Worm (Caenorhabditis elegans) whole organism, young adult: Measurements from ENCODE around the gene unc-33.

Experiments
- B0261.1 ChIP-seq: sonication (generic microtip); optimal IDR thresholded peaks from 2 replicates; lab custom pipeline; 2016; ENCODE audit warnings: mild to moderate bottlenecking, missing genetic modification characterization, moderate library complexity, missing compliant biosample characterization
- B0336.3 ChIP-seq: fragments of 200-800 bp; sonication (Bioruptor generic); IDR thresholded peaks from 2 replicates; pipeline ENCODE4 v1.3.6; 2022; ENCODE audit warnings: missing genetic modification characterization, missing compliant biosample characterization
- F23B12.7 ChIP-seq: sonication (generic microtip); optimal IDR thresholded peaks from 2 replicates; lab custom pipeline; 2017; ENCODE audit warnings: missing genetic modification characterization, mild to moderate bottlenecking, missing compliant biosample characterization, antibody characterized with exemption, moderate library complexity; ENCODE audit not compliant: insufficient read depth
- F39B2.1 ChIP-seq: fragments of 200-800 bp; sonication (Bioruptor generic); IDR thresholded peaks from 2 replicates; pipeline ENCODE4 v1.3.6; 2022; ENCODE audit warnings: missing genetic modification reagents, missing genetic modification characterization, missing compliant biosample characterization
- Y53F4B.3 ChIP-seq: fragments of 200-800 bp; sonication (Bioruptor generic); IDR thresholded peaks from 2 replicates; pipeline ENCODE4 v1.3.6; 2022; ENCODE audit warnings: missing genetic modification reagents, missing genetic modification characterization, missing compliant biosample characterization
- Y53G8AR.9 ChIP-seq: fragments of 200-800 bp; sonication (Bioruptor generic); conservative IDR thresholded peaks from 2 replicates; pipeline ENCODE4 v1.3.6; 2022; ENCODE audit warnings: missing genetic modification reagents, missing genetic modification characterization, missing compliant biosample characterization
- Y56A3A.18 ChIP-seq: fragments of 200-800 bp; sonication (Bioruptor generic); IDR thresholded peaks from 2 replicates; pipeline ENCODE4 v1.3.6; 2022; ENCODE audit warnings: missing genetic modification reagents, missing genetic modification characterization, missing compliant biosample characterization
- Y67H2A.10 ChIP-seq: fragments of 200-800 bp; sonication (Bioruptor generic); conservative IDR thresholded peaks from 2 replicates; pipeline ENCODE4 v1.3.6; 2022; ENCODE audit warnings: missing genetic modification reagents, missing genetic modification characterization, missing compliant biosample characterization
- Y79H2A.3 ChIP-seq: fragments of 200-800 bp; sonication (Bioruptor generic); conservative IDR thresholded peaks from 2 replicates; pipeline ENCODE4 v1.3.6; 2022; ENCODE audit warnings: missing genetic modification reagents, missing genetic modification characterization, missing compliant biosample characterization
- ZK185.1 ChIP-seq: sonication (generic microtip); optimal IDR thresholded peaks from 2 replicates; lab custom pipeline; 2016; ENCODE audit warnings: mild to moderate bottlenecking, missing genetic modification characterization, missing compliant biosample characterization; ENCODE audit not compliant: poor library complexity, severe bottlenecking
- atf-7 ChIP-seq: sonication (generic microtip); optimal IDR thresholded peaks from 2 replicates; lab custom pipeline; 2017; ENCODE audit warnings: mild to moderate bottlenecking, missing genetic modification characterization, missing compliant biosample characterization
- attf-3 ChIP-seq: fragments of 200-800 bp; sonication (Bioruptor generic); conservative IDR thresholded peaks from 2 replicates; pipeline ENCODE4 v1.3.6; 2022; ENCODE audit warnings: missing genetic modification reagents, missing genetic modification characterization, missing compliant biosample characterization
- attf-5 ChIP-seq: fragments of 200-800 bp; sonication (Bioruptor generic); optimal IDR thresholded peaks from 2 replicates; lab custom pipeline; 2018; ENCODE audit warnings: mild to moderate bottlenecking, missing genetic modification characterization, missing compliant biosample characterization
- bed-1 ChIP-seq: fragments of 200-800 bp; sonication (Bioruptor generic); IDR thresholded peaks from 2 replicates; pipeline ENCODE4 v1.3.6; 2022; ENCODE audit warnings: missing genetic modification reagents, missing genetic modification characterization, missing compliant biosample characterization
- ceh-91 ChIP-seq: fragments of 200-800 bp; sonication (Bioruptor generic); IDR thresholded peaks from 2 replicates; pipeline ENCODE4 v1.3.6; 2022; ENCODE audit warnings: missing genetic modification reagents, missing genetic modification characterization, missing compliant biosample characterization
- chd-7 ChIP-seq: sonication (generic microtip); optimal IDR thresholded peaks from 2 replicates; lab custom pipeline; 2016; ENCODE audit warnings: mild to moderate bottlenecking, missing genetic modification characterization, moderate library complexity, missing compliant biosample characterization
- die-1 ChIP-seq: sonication (generic microtip); optimal IDR thresholded peaks from 2 replicates; lab custom pipeline; 2016; ENCODE audit warnings: missing genotype, mild to moderate bottlenecking, missing genetic modification characterization, missing compliant biosample characterization
- dox-1 ChIP-seq: fragments of 200-800 bp; sonication (Bioruptor generic); IDR thresholded peaks from 2 replicates; pipeline ENCODE4 v1.3.6; 2022; ENCODE audit warnings: missing genetic modification reagents, missing genetic modification characterization, missing compliant biosample characterization
- egl-18 ChIP-seq: fragments of 200-800 bp; sonication (Bioruptor generic); IDR thresholded peaks from 2 replicates; pipeline ENCODE4 v1.3.6; 2022; ENCODE audit warnings: missing genetic modification reagents, missing genetic modification characterization, missing compliant biosample characterization
- egl-44 ChIP-seq: fragments of 200-800 bp; sonication (Bioruptor generic); IDR thresholded peaks from 2 replicates; pipeline ENCODE4 v1.3.6; 2022; ENCODE audit warnings: missing genetic modification reagents, missing genetic modification characterization, missing compliant biosample characterization
- egrh-3 ChIP-seq: fragments of 200-800 bp; sonication (Bioruptor generic); IDR thresholded peaks from 2 replicates; pipeline ENCODE4 v1.3.6; 2022; ENCODE audit warnings: missing genetic modification reagents, missing genetic modification characterization, missing compliant biosample characterization
- ets-4 ChIP-seq: fragments of 200-800 bp; sonication (Bioruptor generic); optimal IDR thresholded peaks from 2 replicates; lab custom pipeline; 2018; ENCODE audit warnings: mild to moderate bottlenecking, missing genetic modification characterization, missing compliant biosample characterization
- him-1 ChIP-seq: sonication (generic microtip); optimal IDR thresholded peaks from 2 replicates; lab custom pipeline; 2016; ENCODE audit warnings: missing genotype, missing genetic modification reagents, missing genetic modification characterization, missing compliant biosample characterization
- hlh-26 ChIP-seq: fragments of 200-800 bp; sonication (Bioruptor generic); conservative IDR thresholded peaks from 2 replicates; pipeline ENCODE4 v1.3.6; 2022; ENCODE audit warnings: missing genetic modification reagents, missing genetic modification characterization, missing compliant biosample characterization
- hmg-20 ChIP-seq: fragments of 200-800 bp; sonication (Bioruptor generic); IDR thresholded peaks from 2 replicates; pipeline ENCODE4 v1.3.6; 2022; ENCODE audit warnings: missing genetic modification reagents, missing genetic modification characterization, missing compliant biosample characterization
- hrde-1 ChIP-seq: sonication (generic microtip); optimal IDR thresholded peaks from 2 replicates; lab custom pipeline; 2016; ENCODE audit warnings: missing genetic modification characterization, mild to moderate bottlenecking, missing compliant biosample characterization, moderate library complexity, missing genotype, missing genetic modification reagents, borderline replicate concordance
- hsf-1 ChIP-seq: fragments of 200-800 bp; sonication (Bioruptor generic); IDR thresholded peaks from 2 replicates; pipeline ENCODE4 v1.3.6; 2022; ENCODE audit warnings: missing genetic modification reagents, missing genetic modification characterization, missing compliant biosample characterization
- lin-35 ChIP-seq, 3 experiments: fragments of 150-350 bp in 2 of 3; sonication (generic microtip) in 1 of 3; optimal IDR thresholded peaks; 2 replicates each; lab custom pipeline; 2014 to 2018; ENCODE audit warnings: missing biosample characterization in 3 of 3, missing genetic modification characterization in 3 of 3, missing genetic modification reagents in 3 of 3
- lin-40 ChIP-seq: sonication (generic microtip); optimal IDR thresholded peaks from 2 replicates; lab custom pipeline; 2016; ENCODE audit warnings: missing genetic modification characterization, mild to moderate bottlenecking, missing compliant biosample characterization, missing genotype, missing genetic modification reagents
- lin-54 ChIP-seq: fragments of 200-800 bp; sonication (Bioruptor generic); optimal IDR thresholded peaks from 2 replicates; lab custom pipeline; 2018; ENCODE audit warnings: mild to moderate bottlenecking, missing genetic modification characterization, missing compliant biosample characterization
- lsl-1 ChIP-seq: fragments of 200-800 bp; sonication (Bioruptor generic); optimal IDR thresholded peaks from 2 replicates; lab custom pipeline; 2018; ENCODE audit warnings: mild to moderate bottlenecking, missing genetic modification characterization, moderate library complexity, missing compliant biosample characterization
- madf-10 ChIP-seq: sonication (generic microtip); optimal IDR thresholded peaks from 2 replicates; lab custom pipeline; 2016; ENCODE audit warnings: mild to moderate bottlenecking, missing genetic modification characterization, missing compliant biosample characterization
- madf-8 ChIP-seq: fragments of 200-800 bp; sonication (Bioruptor generic); conservative IDR thresholded peaks from 2 replicates; pipeline ENCODE4 v1.3.6; 2022; ENCODE audit warnings: missing genetic modification reagents, missing genetic modification characterization, missing compliant biosample characterization
- mxl-1 ChIP-seq: sonication (generic microtip); optimal IDR thresholded peaks from 2 replicates; lab custom pipeline; 2016; ENCODE audit warnings: missing genetic modification characterization, missing compliant biosample characterization
- nfyb-1 ChIP-seq: fragments of 200-800 bp; sonication (Bioruptor generic); IDR thresholded peaks from 2 replicates; pipeline ENCODE4 v1.3.6; 2022; ENCODE audit warnings: missing genetic modification reagents, missing genetic modification characterization, missing compliant biosample characterization
- nhr-90 ChIP-seq: sonication (generic microtip); optimal IDR thresholded peaks from 2 replicates; lab custom pipeline; 2016; ENCODE audit warnings: missing genotype, mild to moderate bottlenecking, missing genetic modification characterization, missing compliant biosample characterization
- rcor-1 ChIP-seq: fragments of 200-800 bp; sonication (Bioruptor generic); IDR thresholded peaks from 2 replicates; pipeline ENCODE4 v1.3.6; 2022; ENCODE audit warnings: missing genetic modification reagents, missing genetic modification characterization, missing compliant biosample characterization
- snpc-1.1 ChIP-seq: sonication (generic microtip); optimal IDR thresholded peaks from 2 replicates; lab custom pipeline; 2017; ENCODE audit warnings: missing genetic modification characterization, mild to moderate bottlenecking, missing compliant biosample characterization, antibody characterized with exemption, moderate library complexity, missing genotype, missing genetic modification reagents; ENCODE audit not compliant: insufficient read depth
- sptf-2 ChIP-seq: fragments of 200-800 bp; sonication (Bioruptor generic); optimal IDR thresholded peaks from 2 replicates; lab custom pipeline; 2018; ENCODE audit warnings: mild to moderate bottlenecking, missing genetic modification characterization, missing compliant biosample characterization
- tbp1 ChIP-seq: fragments of 200-800 bp; sonication (Bioruptor generic); optimal IDR thresholded peaks from 2 replicates; lab custom pipeline; 2018; ENCODE audit warnings: mild to moderate bottlenecking, missing genetic modification characterization, missing compliant biosample characterization
- tlf-1 ChIP-seq: fragments of 200-800 bp; sonication (Bioruptor generic); optimal IDR thresholded peaks from 2 replicates; lab custom pipeline; 2018; ENCODE audit warnings: mild to moderate bottlenecking, missing genetic modification characterization, missing compliant biosample characterization
- unc-62 ChIP-seq: fragments of 150-350 bp; optimal IDR thresholded peaks from 2 replicates; lab custom pipeline; 2014; ENCODE audit warnings: missing biosample characterization, missing genetic modification reagents, missing genetic modification characterization
- zim-3 ChIP-seq: sonication (generic microtip); optimal IDR thresholded peaks from 2 replicates; lab custom pipeline; 2017; ENCODE audit warnings: mild to moderate bottlenecking, missing genetic modification characterization, moderate library complexity, missing compliant biosample characterization
- ztf-22 ChIP-seq: fragments of 200-800 bp; sonication (Bioruptor generic); optimal IDR thresholded peaks from 2 replicates; lab custom pipeline; 2018; ENCODE audit warnings: mild to moderate bottlenecking, missing genetic modification characterization, moderate library complexity, missing compliant biosample characterization
- ztf-26 ChIP-seq: sonication (generic microtip); optimal IDR thresholded peaks from 2 replicates; lab custom pipeline; 2017; ENCODE audit warnings: missing genetic modification characterization, missing compliant biosample characterization
- ztf-28 ChIP-seq: fragments of 200-800 bp; sonication (Bioruptor generic); IDR thresholded peaks from 2 replicates; pipeline ENCODE4 v1.3.6; 2022; ENCODE audit warnings: missing genetic modification reagents, missing genetic modification characterization, missing compliant biosample characterization
- ztf-3 ChIP-seq: fragments of 200-800 bp; sonication (Bioruptor generic); optimal IDR thresholded peaks from 2 replicates; lab custom pipeline; 2018; ENCODE audit warnings: mild to moderate bottlenecking, missing genetic modification characterization, missing compliant biosample characterization

Gene unc-33

ce11 chrIV:3524584-3525020 is 7.9 kb downstream of the unc-33 start (continued):
- TF ChIP-seq madf-10 (peak; percentile 58), die-1 (tag; lab: Kevin White, UChicago) (peak; percentile 77), attf-5 (GFP tag; lab: Kevin White, UChicago) (peak; percentile 68), atf-7 (tag; lab: Kevin White, UChicago) (no peak), egl-18 (no peak), ztf-3 (GFP tag; lab: Kevin White, UChicago) (no peak), mxl-1 (tag; lab: Kevin White, UChicago) (peak; percentile 45), F39B2.1 (GFP tag; lab: Robert Waterston, UW) (no peak), hrde-1 (peak; percentile 48), dox-1 (peak; percentile 70), hmg-20 (GFP tag; lab: Robert Waterston, UW) (no peak), chd-7 (tag; lab: Kevin White, UChicago) (peak; percentile 60), nfyb-1 (GFP tag; lab: Robert Waterston, UW) (peak; percentile 86), ztf-22 (GFP tag; lab: Kevin White, UChicago) (no peak), lin-54 (peak; percentile 58), ztf-26 (tag; lab: Kevin White, UChicago) (peak; percentile 69), ZK185.1 (tag; lab: Kevin White, UChicago) (peak; percentile 79), lin-35 (GFP tag; optimal IDR thresholded peaks at IDR 0.05; lab: Kevin White, UChicago) (peak in 1 of 3 experiments; percentile 43), ceh-91 (GFP tag; lab: Robert Waterston, UW) (0 out of 2 replicates have a peak, but pooled peaks have one; percentile 21), B0261.1 (tag; lab: Kevin White, UChicago) (peak; percentile 81), bed-1 (GFP tag; lab: Robert Waterston, UW) (no peak), Y56A3A.18 (0 out of 2 replicates have a peak, but pooled peaks have one; percentile 23), madf-8 (GFP tag; lab: Robert Waterston, UW) (0 out of 2 replicates have a peak, but pooled peaks have one; percentile 10), unc-62 (GFP tag; lab: Kevin White, UChicago) (no peak), egl-44 (GFP tag; lab: Robert Waterston, UW) (peak; percentile 64; the same call in 1 of the 2 replicates), ets-4 (GFP tag; lab: Kevin White, UChicago) (no peak), lsl-1 (GFP tag; lab: Kevin White, UChicago) (peak; percentile 25), tbp1 (GFP tag; lab: Kevin White, UChicago) (peak; percentile 93), snpc-1.1 (tag; lab: Kevin White, UChicago) (no peak), zim-3 (tag; lab: Kevin White, UChicago) (peak; percentile 57), Y53G8AR.9 (GFP tag; lab: Robert Waterston, UW) (no peak), nhr-90 (peak; percentile 67), B0336.3 (GFP tag; lab: Robert Waterston, UW) (0 out of 2 replicates have a peak, but pooled peaks have one; percentile 20), Y79H2A.3 (GFP tag; lab: Robert Waterston, UW) (no peak), hlh-26 (GFP tag; lab: Robert Waterston, UW) (no peak), rcor-1 (GFP tag; lab: Robert Waterston, UW) (peak; percentile 57), Y53F4B.3 (no peak), F23B12.7 (tag; lab: Kevin White, UChicago) (peak; percentile 43), sptf-2 (GFP tag; lab: Kevin White, UChicago) (no peak), ztf-28 (GFP tag; lab: Robert Waterston, UW) (peak; percentile 75; the same call in 1 of the 2 replicates), tlf-1 (GFP tag; lab: Kevin White, UChicago) (no peak), lin-40 (tag; lab: Kevin White, UChicago) (peak; percentile 51), attf-3 (GFP tag; lab: Robert Waterston, UW) (peak; percentile 41; the same call in 1 of the 2 replicates), hsf-1 (GFP tag; lab: Robert Waterston, UW) (no peak), him-1 (tag; lab: Kevin White, UChicago) (no peak), egrh-3 (GFP tag; lab: Robert Waterston, UW) (0 out of 2 replicates have a peak, but pooled peaks have one; percentile 36), Y67H2A.10 (no peak)
